Worm (Caenorhabditis elegans) whole organism, midembryonic: ENCODE data around the gene R11G1.7.

ENCODE experiments used
- T22C8.4 ChIP-seq: fragments of 200-800 bp; sonication (Bioruptor generic); IDR thresholded peaks from 2 replicates; pipeline ENCODE4 v1.3.6; 2022; ENCODE audit warnings: missing genetic modification characterization, missing compliant biosample characterization
- cog-1 ChIP-seq: sonication (generic microtip); optimal IDR thresholded peaks from 2 replicates; lab custom pipeline; 2016; ENCODE audit warnings: missing genetic modification characterization, missing compliant biosample characterization
- flt-1 ChIP-seq: fragments of 200-800 bp; sonication (Bioruptor generic); IDR thresholded peaks from 2 replicates; pipeline ENCODE4 v1.3.6; 2022; ENCODE audit warnings: missing genetic modification characterization, missing compliant biosample characterization
- klf-2 ChIP-seq: fragments of 200-800 bp; sonication (Bioruptor generic); conservative IDR thresholded peaks from 2 replicates; pipeline ENCODE4 v1.3.6; 2022; ENCODE audit warnings: missing genetic modification reagents, missing genetic modification characterization, missing compliant biosample characterization
- med-1 ChIP-seq: sonication (generic microtip); optimal IDR thresholded peaks from 2 replicates; lab custom pipeline; 2017; ENCODE audit warnings: missing genetic modification characterization, mild to moderate bottlenecking, missing compliant biosample characterization, antibody characterized with exemption, missing genetic modification reagents; ENCODE audit not compliant: insufficient read depth
- ref-1 ChIP-seq: fragments of 200-800 bp; sonication (Bioruptor generic); conservative IDR thresholded peaks from 2 replicates; pipeline ENCODE4 v1.3.6; 2022; ENCODE audit warnings: missing genetic modification reagents, missing genetic modification characterization, missing compliant biosample characterization
- tab-1 ChIP-seq: fragments of 200-800 bp; sonication (Bioruptor generic); IDR thresholded peaks from 2 replicates; pipeline ENCODE4 v1.3.6; 2022; ENCODE audit warnings: missing genetic modification characterization, missing compliant biosample characterization
- ztf-23 ChIP-seq: fragments of 200-800 bp; sonication (Bioruptor generic); IDR thresholded peaks from 2 replicates; pipeline ENCODE4 v1.3.6; 2022; ENCODE audit warnings: missing genetic modification reagents, missing genetic modification characterization, missing compliant biosample characterization
- ztf-29 ChIP-seq: fragments of 200-800 bp; sonication (Bioruptor generic); IDR thresholded peaks from 2 replicates; pipeline ENCODE4 v1.3.6; 2022; ENCODE audit warnings: missing genetic modification reagents, missing genetic modification characterization, missing compliant biosample characterization

R11G1.7 gene

ce11 chrX:3630090-3630489, 26.0 kb upstream of the R11G1.7 start:
- no peak for TF ChIP-seq ztf-29 (GFP tag; lab: Robert Waterston, UW)
- TF ChIP-seq cog-1 (tag; lab: Kevin White, UChicago), result no peak
- TF ChIP-seq klf-2 (GFP tag; lab: Robert Waterston, UW), result no peak
- TF ChIP-seq ref-1 (GFP tag; lab: Robert Waterston, UW), result no peak
- TF ChIP-seq T22C8.4 (GFP tag; lab: Robert Waterston, UW), result no peak
- no peak for TF ChIP-seq ztf-23 (GFP tag; lab: Robert Waterston, UW)
- no peak for TF ChIP-seq tab-1 (GFP tag; lab: Robert Waterston, UW)
- no peak for TF ChIP-seq flt-1 (GFP tag; lab: Robert Waterston, UW)
- TF ChIP-seq med-1 (GFP tag; lab: Kevin White, UChicago), result no peak

- TF ChIP-seq flt-1 (GFP tag; lab: Robert Waterston, UW) (no peak), ref-1 (GFP tag; lab: Robert Waterston, UW) (peak; percentile 43; the same call in 1 of the 2 replicates), T22C8.4 (GFP tag; lab: Robert Waterston, UW) (no peak), klf-2 (GFP tag; lab: Robert Waterston, UW) (0 out of 2 replicates have a peak, but pooled peaks have one; percentile 37), ztf-29 (GFP tag; lab: Robert Waterston, UW) (peak; percentile 49; the same call in 1 of the 2 replicates), ztf-23 (GFP tag; lab: Robert Waterston, UW) (peak; percentile 23; the same call in 1 of the 2 replicates), tab-1 (GFP tag; lab: Robert Waterston, UW) (peak; percentile 77), cog-1 (tag; lab: Kevin White, UChicago) (no peak), med-1 (GFP tag; lab: Kevin White, UChicago) (no peak)
These were observed 24.5 kb upstream of the R11G1.7 start for ce11 chrX:3631550-3631949.

ce11 chrX:3633654-3634053, 22.4 kb upstream of the R11G1.7 start, which contains the start of gene gst-11:
TSS of gene gst-11 (minus strand) at chrX:3633754.
- TF ChIP-seq ztf-23 (GFP tag; lab: Robert Waterston, UW), result no peak
- TF ChIP-seq cog-1 (tag; lab: Kevin White, UChicago), result no peak
- TF ChIP-seq flt-1 (GFP tag; lab: Robert Waterston, UW), result no peak
- no peak for TF ChIP-seq T22C8.4 (GFP tag; lab: Robert Waterston, UW)
- TF ChIP-seq med-1 (GFP tag; lab: Kevin White, UChicago), result no peak
- no peak for TF ChIP-seq klf-2 (GFP tag; lab: Robert Waterston, UW)
- TF ChIP-seq ztf-29 (GFP tag; lab: Robert Waterston, UW), result no peak
- TF ChIP-seq ref-1 (GFP tag; lab: Robert Waterston, UW), result no peak
- no peak for TF ChIP-seq tab-1 (GFP tag; lab: Robert Waterston, UW)

- no peak for TF ChIP-seq klf-2 (GFP tag; lab: Robert Waterston, UW)
- no peak for TF ChIP-seq flt-1 (GFP tag; lab: Robert Waterston, UW)
- TF ChIP-seq ztf-23 (GFP tag; lab: Robert Waterston, UW), result no peak
- TF ChIP-seq ref-1 (GFP tag; lab: Robert Waterston, UW), result no peak
- TF ChIP-seq T22C8.4 (GFP tag; lab: Robert Waterston, UW), result no peak
- no peak for TF ChIP-seq tab-1 (GFP tag; lab: Robert Waterston, UW)
- TF ChIP-seq cog-1 (tag; lab: Kevin White, UChicago), result no peak
- no peak for TF ChIP-seq med-1 (GFP tag; lab: Kevin White, UChicago)
- TF ChIP-seq ztf-29 (GFP tag; lab: Robert Waterston, UW), result no peak
These were observed 21.3 kb upstream of the R11G1.7 start for ce11 chrX:3634782-3635181.

- TF ChIP-seq flt-1 (GFP tag; lab: Robert Waterston, UW) (no peak), ref-1 (GFP tag; lab: Robert Waterston, UW) (no peak), T22C8.4 (GFP tag; lab: Robert Waterston, UW) (no peak), tab-1 (GFP tag; lab: Robert Waterston, UW) (no peak), klf-2 (GFP tag; lab: Robert Waterston, UW) (no peak)
These were observed 11.3 kb upstream of the R11G1.7 start, which contains the start of gene tmem-24 for ce11 chrX:3644796-3645195. TSS of gene tmem-24 (minus strand) at chrX:3644896.

- TF ChIP-seq ztf-23 (GFP tag; lab: Robert Waterston, UW) (no peak), cog-1 (tag; lab: Kevin White, UChicago) (no peak), med-1 (GFP tag; lab: Kevin White, UChicago) (no peak), tab-1 (GFP tag; lab: Robert Waterston, UW) (no peak), ref-1 (GFP tag; lab: Robert Waterston, UW) (no peak), T22C8.4 (GFP tag; lab: Robert Waterston, UW) (no peak), klf-2 (GFP tag; lab: Robert Waterston, UW) (no peak), ztf-29 (GFP tag; lab: Robert Waterston, UW) (no peak), flt-1 (GFP tag; lab: Robert Waterston, UW) (no peak)
These were observed 10.1 kb upstream of the R11G1.7 start for ce11 chrX:3645924-3646323.

ce11 chrX:3650100-3650809, 5.8 kb upstream of the R11G1.7 start, which contains the start of the genes sax-1 and R11G1.2:
TSS of gene sax-1 (minus strand) at chrX:3650150.
TSS of gene R11G1.2 (plus strand) at chrX:3650614.
- TF ChIP-seq cog-1 (tag; lab: Kevin White, UChicago) (no peak), T22C8.4 (GFP tag; lab: Robert Waterston, UW) (peak; percentile 38; the same call in 1 of the 2 replicates), ref-1 (GFP tag; lab: Robert Waterston, UW) (no peak)

- TF ChIP-seq klf-2 (GFP tag; lab: Robert Waterston, UW) (no peak), flt-1 (GFP tag; lab: Robert Waterston, UW) (no peak), ztf-23 (GFP tag; lab: Robert Waterston, UW) (no peak), ref-1 (GFP tag; lab: Robert Waterston, UW) (no peak), med-1 (GFP tag; lab: Kevin White, UChicago) (no peak), cog-1 (tag; lab: Kevin White, UChicago) (no peak), tab-1 (GFP tag; lab: Robert Waterston, UW) (no peak)
These were observed 1.4 kb upstream of the R11G1.7 start, which contains the start of gene R11G1.11 for ce11 chrX:3654623-3655022. TSS of gene R11G1.11 (plus strand) at chrX:3654923.
